Fruit fly (Drosophila melanogaster): ENCODE measurements around the gene brk.

brk gene

DNA sequence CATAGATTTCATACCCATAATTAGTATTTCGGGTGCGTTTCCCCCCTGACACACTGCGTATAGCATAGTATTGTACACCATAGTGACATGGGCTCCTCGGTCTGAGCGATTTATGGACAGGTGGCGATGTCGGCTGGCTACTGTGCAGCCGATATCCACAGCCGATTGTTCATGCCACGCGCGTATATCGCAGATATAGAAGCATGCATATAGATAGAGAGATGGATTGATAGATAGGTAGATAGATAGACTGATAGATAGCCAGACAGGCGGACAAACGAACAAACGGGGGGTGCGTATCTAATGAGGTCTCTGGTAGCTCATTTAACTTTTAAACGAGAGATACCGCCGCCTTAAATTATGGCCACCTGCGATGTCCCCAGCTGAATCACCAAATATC lies 11.8 kb upstream of the brk start:
- no peak for TF ChIP-seq h (GFP tag; optimal IDR thresholded peaks at IDR 0.05)

DNA sequence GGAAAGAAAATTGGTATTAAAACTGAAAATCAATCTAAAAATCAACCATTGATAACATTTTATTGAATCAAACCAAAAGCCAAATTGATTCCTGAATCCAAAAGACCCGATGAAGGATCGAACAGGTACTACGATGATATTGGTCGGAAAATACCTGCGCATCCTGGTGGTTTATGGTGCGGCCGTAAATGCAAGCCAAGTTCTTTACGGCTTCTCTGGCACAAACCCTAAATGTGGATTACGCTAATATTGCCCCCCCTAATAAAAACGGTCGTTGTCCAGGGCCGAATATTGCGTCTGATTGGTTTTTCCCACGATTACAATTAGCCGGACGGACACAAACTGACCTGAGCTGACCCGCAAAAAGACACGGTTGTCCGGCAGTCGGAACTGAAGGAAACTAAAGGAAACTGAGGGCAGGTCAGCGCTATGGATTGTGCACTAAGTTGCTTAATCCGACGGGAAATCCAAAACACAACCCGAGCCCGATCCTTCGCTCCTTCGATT lies 11.0 kb upstream of the brk start:
- no peak for TF ChIP-seq jim (GFP tag; optimal IDR thresholded peaks at IDR 0.05)
- no peak for TF ChIP-seq HLH106 (tag; optimal IDR thresholded peaks at IDR 0.05)
- TF ChIP-seq ey (GFP tag; optimal IDR thresholded peaks at IDR 0.05) = no peak
- TF ChIP-seq dsf (GFP tag; optimal IDR thresholded peaks at IDR 0.05; ENCODE audit: borderline replicate concordance) = no peak
- TF ChIP-seq OdsH (GFP tag; optimal IDR thresholded peaks at IDR 0.05) = no peak
- no peak for TF ChIP-seq br (GFP tag; optimal IDR thresholded peaks at IDR 0.05)
- TF ChIP-seq pan (optimal IDR thresholded peaks at IDR 0.05) = no peak
- no peak for TF ChIP-seq CG32264 (GFP tag; optimal IDR thresholded peaks at IDR 0.05)
- no peak for TF ChIP-seq brk (GFP tag; optimal IDR thresholded peaks at IDR 0.05)
- TF ChIP-seq Jra (GFP tag; optimal IDR thresholded peaks at IDR 0.05) = no peak
- TF ChIP-seq lola (GFP tag; optimal IDR thresholded peaks at IDR 0.05) = no peak
- TF ChIP-seq fru (GFP tag; optimal IDR thresholded peaks at IDR 0.05) = no peak
- no peak for TF ChIP-seq Hr83 (GFP tag; optimal IDR thresholded peaks at IDR 0.05; ENCODE audit: poor library complexity, severe bottlenecking)
- TF ChIP-seq N (GFP tag; optimal IDR thresholded peaks at IDR 0.05) = no peak
- no peak for TF ChIP-seq h (GFP tag; optimal IDR thresholded peaks at IDR 0.05)
- no peak for TF ChIP-seq Mio (GFP tag; optimal IDR thresholded peaks at IDR 0.05)
- TF ChIP-seq Dif (GFP tag; optimal IDR thresholded peaks at IDR 0.05; ENCODE audit: partially characterized antibody) = no peak
- TF ChIP-seq Myc (optimal IDR thresholded peaks at IDR 0.05) = no peak

DNA sequence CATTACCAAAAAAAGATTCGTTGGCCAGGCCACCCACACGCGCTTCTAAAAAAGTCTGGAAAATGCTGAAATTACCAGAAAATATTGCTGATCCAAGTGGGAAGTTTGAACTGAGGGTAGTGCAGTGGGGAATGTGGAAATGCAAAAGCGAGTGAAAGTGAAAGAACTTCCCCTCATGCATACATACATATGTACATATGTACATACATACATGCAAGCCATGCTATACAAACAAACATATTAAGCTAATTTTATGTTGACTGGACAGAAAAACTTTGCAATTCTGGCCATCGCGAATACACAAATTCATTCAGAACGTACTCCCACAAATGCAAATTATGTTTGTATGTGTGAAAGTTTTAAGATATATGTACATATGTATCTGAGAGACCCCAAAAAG lies 9.4 kb upstream of the brk start:
- no peak for TF ChIP-seq dsf (GFP tag; optimal IDR thresholded peaks at IDR 0.05; ENCODE audit: borderline replicate concordance)
- TF ChIP-seq Jra (GFP tag; optimal IDR thresholded peaks at IDR 0.05) = no peak
- TF ChIP-seq tai (GFP tag; optimal IDR thresholded peaks at IDR 0.05) = no peak
- TF ChIP-seq usp (GFP tag; optimal IDR thresholded peaks at IDR 0.05) = no peak
- no peak for TF ChIP-seq GATAd (GFP tag; optimal IDR thresholded peaks at IDR 0.05)
- TF ChIP-seq h (GFP tag; optimal IDR thresholded peaks at IDR 0.05) = no peak
- no peak for TF ChIP-seq Mio (GFP tag; optimal IDR thresholded peaks at IDR 0.05)
- TF ChIP-seq br (GFP tag; optimal IDR thresholded peaks at IDR 0.05) = no peak
- TF ChIP-seq Abd-B (GFP tag; optimal IDR thresholded peaks at IDR 0.05) = no peak
- TF ChIP-seq psq (GFP tag; optimal IDR thresholded peaks at IDR 0.05) = no peak
- no peak for TF ChIP-seq ey (GFP tag; optimal IDR thresholded peaks at IDR 0.05)
- TF ChIP-seq CG9705 (GFP tag; optimal IDR thresholded peaks at IDR 0.05) = no peak
- no peak for TF ChIP-seq Dfd (GFP tag; optimal IDR thresholded peaks at IDR 0.05)
- TF ChIP-seq sv (GFP tag; optimal IDR thresholded peaks at IDR 0.05) = no peak
- no peak for TF ChIP-seq Vsx2 (GFP tag; optimal IDR thresholded peaks at IDR 0.05; ENCODE audit: partially characterized antibody)
- TF ChIP-seq Hr78 (GFP tag; optimal IDR thresholded peaks at IDR 0.05) = no peak
- TF ChIP-seq foxo (GFP tag; optimal IDR thresholded peaks at IDR 0.05) = no peak
- TF ChIP-seq Dif (GFP tag; optimal IDR thresholded peaks at IDR 0.05; ENCODE audit: partially characterized antibody) = no peak
- no peak for TF ChIP-seq jim (GFP tag; optimal IDR thresholded peaks at IDR 0.05)
- no peak for TF ChIP-seq dl (GFP tag; optimal IDR thresholded peaks at IDR 0.05; ENCODE audit: insufficient read depth in 1 of 2, partially characterized antibody in 2 of 2)

DNA sequence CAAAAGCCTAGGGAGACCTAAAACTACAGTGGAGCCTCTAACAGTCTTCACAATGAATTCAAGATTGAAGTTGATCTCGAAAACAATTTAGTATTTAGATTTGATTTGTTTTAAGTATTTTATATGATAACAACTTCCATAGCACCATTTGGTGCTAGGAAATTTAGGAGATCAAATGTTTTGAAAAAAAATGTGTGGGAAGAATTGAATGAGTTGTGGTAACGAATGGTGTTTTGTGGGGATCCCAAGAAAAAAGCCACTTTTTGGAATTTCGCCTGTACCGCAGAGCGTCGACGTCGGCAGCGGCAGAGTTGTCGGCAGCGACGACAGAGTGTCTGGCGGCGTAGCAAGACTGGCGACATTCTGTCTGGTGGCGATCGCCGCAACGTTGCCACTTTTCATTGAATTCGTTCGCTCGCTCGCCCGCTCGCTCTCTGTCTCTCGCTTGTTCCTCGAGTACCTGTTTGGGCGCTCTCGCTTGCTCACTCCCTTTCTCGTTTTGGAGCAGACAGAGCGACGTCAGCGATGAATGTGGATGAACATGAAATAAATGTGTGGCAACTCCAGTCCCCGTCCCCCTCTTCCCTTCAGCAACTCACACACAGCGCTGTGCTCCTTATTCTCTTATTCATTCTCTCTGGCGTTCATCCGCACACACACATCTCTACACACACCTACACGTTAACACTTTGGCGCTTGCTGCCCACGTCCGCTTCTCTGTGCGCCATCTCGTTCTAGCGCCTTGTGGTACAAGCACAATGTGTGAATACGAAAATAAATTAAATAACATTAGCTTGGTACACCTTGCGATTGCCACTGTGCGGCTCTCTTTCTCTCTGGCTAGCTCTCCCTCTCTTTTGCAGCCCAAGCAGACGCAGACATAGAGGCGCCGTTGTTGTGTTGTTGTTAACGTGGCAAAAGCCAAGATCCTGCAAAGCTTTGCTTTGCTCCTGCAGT lies 8.1 kb upstream of the brk start:
- TF ChIP-seq Abd-B (GFP tag; optimal IDR thresholded peaks at IDR 0.05) = no peak
- peak; percentile 32 for TF ChIP-seq br (GFP tag; optimal IDR thresholded peaks at IDR 0.05)
- no peak for TF ChIP-seq CG9705 (GFP tag; optimal IDR thresholded peaks at IDR 0.05)
- TF ChIP-seq N (GFP tag; optimal IDR thresholded peaks at IDR 0.05) = peak; percentile 70
- peak; percentile 5 for TF ChIP-seq dsf (GFP tag; optimal IDR thresholded peaks at IDR 0.05; ENCODE audit: borderline replicate concordance)
- TF ChIP-seq Dfd (GFP tag; optimal IDR thresholded peaks at IDR 0.05) = no peak
- TF ChIP-seq lola (GFP tag; optimal IDR thresholded peaks at IDR 0.05) = no peak
- peak; percentile 63 to 75 for TF ChIP-seq dl (GFP tag; optimal IDR thresholded peaks at IDR 0.05; ENCODE audit: insufficient read depth in 1 of 2, partially characterized antibody in 2 of 2)
- TF ChIP-seq CrebA (GFP tag; optimal IDR thresholded peaks at IDR 0.05; ENCODE audit: borderline replicate concordance) = peak; percentile 60
- no peak for TF ChIP-seq jim (GFP tag; optimal IDR thresholded peaks at IDR 0.05)
- no peak for TF ChIP-seq Hr83 (GFP tag; optimal IDR thresholded peaks at IDR 0.05; ENCODE audit: poor library complexity, severe bottlenecking)
- TF ChIP-seq fru (GFP tag; optimal IDR thresholded peaks at IDR 0.05) = peak; percentile 58
- TF ChIP-seq GATAd (GFP tag; optimal IDR thresholded peaks at IDR 0.05) = no peak
- TF ChIP-seq rgr (GFP tag; optimal IDR thresholded peaks at IDR 0.05) = peak; percentile 54
- peak; percentile 36 for TF ChIP-seq Jra (GFP tag; optimal IDR thresholded peaks at IDR 0.05)
- TF ChIP-seq Mio (GFP tag; optimal IDR thresholded peaks at IDR 0.05) = no peak
- TF ChIP-seq foxo (GFP tag; optimal IDR thresholded peaks at IDR 0.05) = peak; percentile 1 to 56
- TF ChIP-seq dmrt93B (GFP tag; optimal IDR thresholded peaks at IDR 0.05) = peak; percentile 48
- TF ChIP-seq pan (optimal IDR thresholded peaks at IDR 0.05) = no peak
- TF ChIP-seq HLH106 (tag; optimal IDR thresholded peaks at IDR 0.05) = peak; percentile 67
- TF ChIP-seq Hr78 (GFP tag; optimal IDR thresholded peaks at IDR 0.05) = no peak
- TF ChIP-seq tai (GFP tag; optimal IDR thresholded peaks at IDR 0.05) = no peak
- peak; percentile 66 for TF ChIP-seq Sp1 (GFP tag; optimal IDR thresholded peaks at IDR 0.05)
- TF ChIP-seq brk (GFP tag; optimal IDR thresholded peaks at IDR 0.05) = no peak
- TF ChIP-seq CG32264 (GFP tag; optimal IDR thresholded peaks at IDR 0.05) = no peak
- TF ChIP-seq Myc (optimal IDR thresholded peaks at IDR 0.05) = no peak
- peak; percentile 86 for TF ChIP-seq Dif (GFP tag; optimal IDR thresholded peaks at IDR 0.05; ENCODE audit: partially characterized antibody)
- peak; percentile 79 for TF ChIP-seq Vsx2 (GFP tag; optimal IDR thresholded peaks at IDR 0.05; ENCODE audit: partially characterized antibody)
- peak; percentile 30 for TF ChIP-seq woc (GFP tag; optimal IDR thresholded peaks at IDR 0.05)
- no peak for TF ChIP-seq usp (GFP tag; optimal IDR thresholded peaks at IDR 0.05)
- peak; percentile 70 for TF ChIP-seq ey (GFP tag; optimal IDR thresholded peaks at IDR 0.05)
- peak; percentile 34 for TF ChIP-seq psq (GFP tag; optimal IDR thresholded peaks at IDR 0.05)
- peak; percentile 29 for TF ChIP-seq sv (GFP tag; optimal IDR thresholded peaks at IDR 0.05)
- TF ChIP-seq h (GFP tag; optimal IDR thresholded peaks at IDR 0.05) = peak; percentile 43

All from whole organism, wandering third instar larva.